Worm (Caenorhabditis elegans) whole organism, L2 larva: Measurements from ENCODE around the gene K03H1.12.

Experiments used
- ama-1 ChIP-seq: fragments of 150-350 bp; optimal IDR thresholded peaks from 2 replicates; lab custom pipeline; 2018; ENCODE audit warnings: inconsistent platforms
- ceh-16 ChIP-seq: fragments of 150-350 bp; optimal IDR thresholded peaks from 2 replicates; lab custom pipeline; 2014; ENCODE audit warnings: missing biosample characterization, missing genetic modification characterization
- ceh-82 ChIP-seq: fragments of 150-350 bp; optimal IDR thresholded peaks from 2 replicates; lab custom pipeline; 2014; ENCODE audit warnings: missing biosample characterization, missing genetic modification characterization
- egl-27 ChIP-seq: sonication (generic microtip); optimal IDR thresholded peaks from 3 replicates; lab custom pipeline; 2017; ENCODE audit warnings: missing biosample characterization, missing genetic modification reagents, missing genetic modification characterization
- mbf-1 ChIP-seq: sonication (generic microtip); optimal IDR thresholded peaks from 2 replicates; lab custom pipeline; 2017; ENCODE audit warnings: missing biosample characterization, missing genetic modification characterization
- nhr-11 ChIP-seq: fragments of 150-350 bp; optimal IDR thresholded peaks from 2 replicates; lab custom pipeline; 2014; ENCODE audit warnings: missing biosample characterization, missing genetic modification characterization
- sma-3 ChIP-seq: sonication (generic microtip); optimal IDR thresholded peaks from 2 replicates; lab custom pipeline; 2016; ENCODE audit warnings: missing genetic modification reagents, missing genetic modification characterization, missing compliant biosample characterization
- snpc-4 ChIP-seq: fragments of 150-350 bp; optimal IDR thresholded peaks from 2 replicates; lab custom pipeline; 2014; ENCODE audit warnings: missing biosample characterization, missing genetic modification characterization
- zag-1 ChIP-seq: fragments of 150-350 bp; optimal IDR thresholded peaks from 2 replicates; lab custom pipeline; 2014; ENCODE audit warnings: missing biosample characterization, missing genetic modification characterization

- TF ChIP-seq ceh-82 (no peak), ama-1 (lab: Kevin White, UChicago) (no peak), mbf-1 (tag; lab: Kevin White, UChicago) (no peak), egl-27 (tag; lab: Kevin White, UChicago) (no peak), nhr-11 (no peak), sma-3 (GFP tag; lab: Kevin White, UChicago) (no peak), snpc-4 (tag; lab: Kevin White, UChicago) (no peak), zag-1 (tag; lab: Kevin White, UChicago) (no peak), ceh-16 (tag; lab: Kevin White, UChicago) (no peak)
These were observed 8.8 kb downstream of the K03H1.12 start, which contains the start of gene K03H1.13 for ce11 chrIII:9950244-9950643.
